Fruit fly (Drosophila melanogaster) whole organism, larva: ENCODE results near the gene RpS14a.

Experiments used
- noc ChIP-seq: fragments of 200-800 bp; sonication (Bioruptor generic); optimal IDR thresholded peaks from 3 replicates; lab custom pipeline; 2019; ENCODE audit warnings: missing biosample characterization, mild to moderate bottlenecking, missing genetic modification characterization, moderate library complexity

RpS14a gene

dm6 chrX:7959025-7959424 lies 25.5 kb downstream of the RpS14a start:
- no peak for TF ChIP-seq noc (tag; lab: Kevin White, UChicago)

- no peak for TF ChIP-seq noc (tag; lab: Kevin White, UChicago)
Measured at dm6 chrX:7959512-7959911, 26.0 kb downstream of the RpS14a start.

DNA sequence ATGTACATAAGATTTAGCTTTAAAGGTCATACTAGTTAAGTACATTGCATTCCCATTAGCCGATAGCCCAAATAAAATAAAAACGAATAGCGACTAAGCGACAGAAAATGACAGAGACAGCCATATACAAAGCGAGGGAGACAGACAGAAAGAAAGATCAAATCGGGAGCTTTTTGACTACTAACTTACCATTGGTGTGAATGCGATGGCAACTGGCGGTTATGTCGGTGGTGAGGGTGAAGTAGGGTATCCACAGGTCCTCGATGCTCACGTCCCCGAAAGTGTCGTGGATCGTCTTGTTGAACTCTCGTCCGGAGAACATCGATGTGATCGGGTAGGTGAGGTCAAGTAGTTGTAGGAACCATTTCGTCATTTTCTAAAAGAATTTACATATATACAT lies 27.4 kb downstream of the RpS14a start:
- TF ChIP-seq noc (tag; lab: Kevin White, UChicago), result no peak

dm6 chrX:7963724-7964123 lies 30.2 kb downstream of the RpS14a start, which contains the start of gene sn:
sn (plus strand) TSS chrX:7964024.
- no peak for TF ChIP-seq noc (tag; lab: Kevin White, UChicago)

DNA sequence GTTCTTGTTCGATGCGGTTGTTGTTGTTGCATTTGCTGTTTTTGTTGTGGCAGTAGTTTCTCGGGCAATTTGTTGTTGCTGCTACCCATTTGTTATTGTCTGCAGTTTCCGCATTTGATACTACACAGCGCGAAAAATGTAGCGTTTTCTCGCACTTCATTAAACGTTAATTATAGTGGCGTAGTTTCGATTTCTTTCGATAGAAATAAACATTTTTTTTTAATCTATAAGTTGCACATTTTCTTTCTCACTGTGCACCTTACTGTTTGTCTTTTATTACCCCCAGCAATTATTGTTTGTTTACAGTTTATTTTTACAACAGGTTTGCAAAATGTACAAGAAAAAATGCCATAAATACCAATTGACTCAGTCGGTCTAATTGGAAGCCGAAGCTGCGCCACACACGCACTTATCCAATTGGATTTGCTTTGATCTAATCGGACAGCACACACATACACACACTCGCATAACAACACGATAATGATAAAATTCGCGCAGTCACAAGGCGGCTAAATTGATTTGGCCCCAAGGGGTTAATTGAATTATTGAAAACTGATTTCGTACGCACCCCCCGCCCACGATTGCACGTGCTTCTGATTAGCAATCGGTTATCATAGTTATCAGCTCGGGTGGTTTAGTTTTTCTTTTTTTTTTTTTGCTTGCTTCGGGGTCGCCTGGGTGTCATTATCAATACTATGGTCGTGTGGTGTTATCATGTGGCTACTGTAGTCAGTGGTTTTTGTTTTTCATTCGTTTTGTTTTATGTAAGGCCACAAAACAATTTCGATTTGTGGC lies 32.4 kb downstream of the RpS14a start:
- no peak for TF ChIP-seq noc (tag; lab: Kevin White, UChicago)

dm6 chrX:7967052-7967847 lies 33.7 kb downstream of the RpS14a start:
- TF ChIP-seq noc (tag; lab: Kevin White, UChicago), result no peak

DNA sequence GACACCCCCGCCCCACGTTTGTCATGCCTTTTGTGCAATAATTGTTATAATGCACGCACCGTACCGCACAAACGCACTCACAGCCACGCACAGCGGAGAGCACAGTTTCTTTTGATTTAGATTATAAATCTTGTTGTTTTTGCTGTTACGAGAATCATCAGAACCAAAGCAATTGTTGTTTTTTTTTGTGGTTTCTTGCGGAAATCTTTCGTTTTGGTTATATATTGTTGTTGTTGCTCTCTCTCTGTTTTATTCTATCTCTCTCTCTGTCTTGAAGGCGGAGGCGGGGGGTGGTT lies 34.3 kb downstream of the RpS14a start:
- TF ChIP-seq noc (tag; lab: Kevin White, UChicago), result no peak

- TF ChIP-seq noc (tag; lab: Kevin White, UChicago), result peak; percentile 20
Measured at dm6 chrX:7968215-7968799, 34.8 kb downstream of the RpS14a start, which contains the start of gene sws. sws (minus strand) TSS chrX:7968236.

- TF ChIP-seq noc (tag; lab: Kevin White, UChicago), result no peak
Measured at dm6 chrX:7969188-7969829, 35.8 kb downstream of the RpS14a start.

DNA sequence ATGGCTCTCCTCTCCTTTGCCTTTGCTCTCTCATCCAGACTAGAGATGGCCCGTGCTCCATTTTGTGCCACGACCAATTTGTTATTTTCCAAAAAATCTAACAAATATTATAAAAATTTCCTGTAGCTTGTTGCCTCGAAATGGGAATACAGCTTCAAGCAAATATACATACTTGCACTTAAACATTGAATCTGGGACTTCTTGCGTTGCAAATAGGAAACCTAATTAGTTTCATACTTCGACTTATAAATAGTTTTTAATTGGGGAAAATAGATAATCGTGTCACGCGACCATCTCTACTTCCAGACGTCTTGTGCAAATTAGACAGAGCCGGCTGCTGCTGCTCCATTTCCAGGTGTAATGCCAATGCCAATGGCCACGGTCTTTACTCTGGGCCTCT lies 36.9 kb downstream of the RpS14a start:
- peak; percentile 48 for TF ChIP-seq noc (tag; lab: Kevin White, UChicago)

dm6 chrX:7972363-7972942 lies 38.9 kb downstream of the RpS14a start:
- TF ChIP-seq noc (tag; lab: Kevin White, UChicago), result peak; percentile 49

DNA sequence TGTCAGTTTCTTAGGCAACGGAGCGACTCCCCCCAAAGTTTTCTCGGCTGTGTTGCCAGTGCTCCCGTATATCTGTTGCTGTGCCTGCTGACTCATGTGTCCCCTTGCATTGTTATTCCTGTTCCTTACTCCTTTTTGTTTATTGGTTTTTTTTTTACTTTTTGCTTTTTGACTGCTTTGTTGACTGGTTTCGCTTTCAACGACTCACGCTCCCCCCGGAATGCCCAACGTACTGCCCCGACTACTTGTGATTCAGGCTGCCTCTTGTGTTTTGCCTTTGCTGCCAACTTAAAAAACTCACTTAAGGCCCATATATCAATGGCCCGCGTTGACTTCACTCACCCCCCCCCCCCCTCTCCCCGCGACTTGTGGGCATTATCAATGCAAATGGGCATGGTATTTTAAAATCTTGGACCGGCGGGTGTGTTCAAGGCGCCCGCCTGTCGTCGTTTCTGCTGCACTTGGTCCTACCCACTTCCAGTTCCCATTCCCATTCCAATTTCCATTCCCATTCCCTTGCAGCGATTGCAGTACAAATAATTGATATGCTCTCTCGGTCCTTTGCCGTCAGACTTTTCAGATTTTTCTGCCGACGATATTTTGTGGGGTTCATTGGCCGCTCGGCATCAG lies 39.9 kb downstream of the RpS14a start:
- no peak for TF ChIP-seq noc (tag; lab: Kevin White, UChicago)

DNA sequence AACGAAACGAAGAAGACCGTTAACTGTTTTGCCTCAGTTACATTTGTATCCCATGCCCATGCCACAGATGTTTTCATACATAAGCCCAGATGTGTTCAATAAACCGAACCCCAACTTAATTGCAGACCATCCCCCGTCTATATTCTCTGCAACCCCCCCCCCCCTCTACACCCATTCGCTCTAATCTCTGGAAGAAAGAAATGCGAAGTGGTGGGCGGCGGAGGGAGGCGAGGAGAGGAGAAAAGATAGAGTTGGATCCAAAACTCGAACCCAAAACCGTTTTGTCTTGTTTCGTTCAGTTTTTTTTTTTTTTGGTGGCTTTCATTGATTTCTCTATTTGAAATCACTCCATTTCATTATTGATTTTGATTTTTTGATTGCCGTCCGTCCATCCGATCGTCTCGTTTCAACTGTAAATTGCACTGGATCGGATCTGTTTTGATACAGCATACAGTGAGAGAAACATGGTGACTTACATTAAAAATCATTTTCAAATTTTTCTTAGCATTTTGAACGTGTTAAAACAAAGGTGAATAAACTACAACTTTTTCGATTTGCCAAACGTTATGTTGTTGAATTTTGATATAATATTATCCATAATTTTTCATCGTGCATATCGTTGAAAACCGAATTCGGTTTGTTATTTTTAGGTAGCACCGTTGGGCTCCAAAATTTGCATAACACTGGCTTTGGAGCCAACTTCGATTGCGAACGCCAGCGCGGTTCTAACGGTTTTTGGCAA lies 42.1 kb downstream of the RpS14a start:
- no peak for TF ChIP-seq noc (tag; lab: Kevin White, UChicago)
